Worm (Caenorhabditis elegans): ENCODE measurements around the gene snu-66.

DNA sequence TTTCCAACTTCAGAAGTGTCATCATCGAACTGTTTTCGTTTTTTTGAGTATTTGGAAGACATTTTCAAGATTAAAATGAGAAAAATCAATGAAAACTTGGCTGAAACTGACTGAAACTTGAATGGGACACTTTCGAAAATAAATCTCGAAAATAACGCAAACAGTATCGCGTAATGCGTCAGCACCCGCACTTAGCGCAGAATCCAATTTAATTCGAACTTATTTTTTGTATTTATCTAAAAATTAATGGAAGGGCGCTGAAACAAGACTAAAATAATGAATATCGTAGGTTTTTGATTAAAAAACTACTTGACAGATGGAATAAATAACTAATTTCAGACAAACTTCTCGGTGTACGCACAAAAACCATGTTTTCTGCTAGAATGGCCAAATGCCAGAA lies at the start of gene snu-66, which contains the start of gene ints-9:
- TF ChIP-seq egl-27 (tag; optimal IDR thresholded peaks at IDR 0.05): no peak
- TF ChIP-seq spr-3 (GFP tag; optimal IDR thresholded peaks at IDR 0.05): no peak
- TF ChIP-seq vab-7 (GFP tag; IDR thresholded peaks at IDR 0.05): no peak
- no peak for TF ChIP-seq aly-2 (tag; optimal IDR thresholded peaks at IDR 0.05)

All from whole organism, L4 larva.